Fruit fly (Drosophila melanogaster) Kc167 (cell line): ENCODE data around the gene CG2691.

Experiments
- Myc ChIP-seq: fragments of >200 bp; optimal IDR thresholded peaks from 2 replicates; lab custom pipeline; 2017; ENCODE audit warnings: missing external identifiers
- Sin3A ChIP-seq: fragments of >200 bp; optimal IDR thresholded peaks from 2 replicates; lab custom pipeline; 2018; ENCODE audit warnings: missing external identifiers
- h ChIP-seq: fragments of >200 bp; optimal IDR thresholded peaks from 3 replicates; lab custom pipeline; 2018; ENCODE audit warnings: missing external identifiers
- insv ChIP-seq: fragments of >200 bp; optimal IDR thresholded peaks from 3 replicates; lab custom pipeline; 2018; ENCODE audit warnings: missing external identifiers
- psq ChIP-seq: fragments of >200 bp; optimal IDR thresholded peaks from 2 replicates; lab custom pipeline; 2017; ENCODE audit warnings: missing external identifiers
- ttk ChIP-seq: sonication (Bioruptor generic); optimal IDR thresholded peaks from 2 replicates; lab custom pipeline; 2017; ENCODE audit warnings: missing external identifiers

Gene CG2691

DNA sequence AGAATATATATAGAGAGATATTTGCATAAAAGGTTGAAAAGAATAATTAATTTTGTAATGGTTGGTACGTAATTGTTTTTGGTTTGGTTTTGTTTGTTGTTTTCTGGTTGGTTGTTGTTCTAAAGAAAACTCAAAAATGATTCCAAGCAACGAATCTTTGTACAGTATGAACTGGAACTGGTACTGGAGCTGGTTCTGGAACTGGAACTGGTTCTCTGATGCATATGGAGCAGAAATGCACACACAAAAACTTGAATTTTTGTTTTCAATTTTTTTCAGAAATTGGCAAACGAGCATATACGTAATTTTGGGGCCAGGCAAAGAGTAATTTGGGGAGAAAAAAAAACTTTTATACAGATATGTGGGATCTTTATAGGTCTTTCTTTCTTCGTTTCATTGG is 26.5 kb downstream of the CG2691 start:
- TF ChIP-seq insv (lab: Kevin White, UChicago) (no peak), Sin3A (lab: Kevin White, UChicago) (no peak), ttk (no peak), Myc (lab: Kevin White, UChicago) (no peak)

DNA sequence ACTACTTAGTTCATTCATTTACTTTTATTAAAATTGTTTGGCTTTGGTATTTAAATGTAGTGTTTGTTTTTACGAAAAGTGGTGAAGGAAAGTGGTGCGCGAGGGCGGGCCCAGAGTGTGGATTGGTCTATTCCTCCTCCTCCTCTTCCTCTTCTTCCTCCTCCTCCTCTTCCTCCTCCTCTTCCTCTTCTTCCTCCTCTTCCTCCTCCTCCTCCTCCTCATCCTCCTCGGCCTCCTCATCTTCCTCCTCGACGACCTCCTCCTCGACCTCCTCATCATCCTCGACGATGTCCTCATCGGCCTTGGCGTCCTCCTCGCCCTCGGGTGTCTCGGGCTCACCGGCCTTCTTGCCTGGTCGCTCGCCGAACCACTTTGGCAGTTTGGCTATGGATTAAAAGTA is 30.5 kb downstream of the CG2691 start:
- TF ChIP-seq h (lab: Kevin White, UChicago), result no peak
- no peak for TF ChIP-seq Sin3A (lab: Kevin White, UChicago)
- no peak for TF ChIP-seq psq (lab: Kevin White, UChicago)
- TF ChIP-seq ttk, result no peak
- TF ChIP-seq insv (lab: Kevin White, UChicago), result no peak
- no peak for TF ChIP-seq Myc (lab: Kevin White, UChicago)

DNA sequence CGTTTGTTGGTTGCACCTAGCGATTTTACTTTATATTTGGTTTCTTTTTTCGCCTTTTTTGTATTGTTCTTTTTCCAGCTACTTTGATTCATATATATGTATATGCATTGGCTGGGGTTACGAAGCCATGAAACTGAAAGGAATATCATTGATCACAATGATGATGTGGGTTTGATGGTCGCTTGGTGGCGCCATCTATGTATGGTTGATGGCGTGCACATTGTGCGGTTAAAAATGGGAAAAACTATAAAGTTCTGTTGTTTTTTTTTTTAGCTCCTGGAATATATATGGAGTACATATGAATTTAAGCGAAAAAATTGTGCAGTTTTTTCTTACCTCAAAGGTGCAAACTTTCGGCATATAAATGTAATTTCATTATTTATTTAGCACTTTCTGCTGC is 37.3 kb downstream of the CG2691 start:
- TF ChIP-seq ttk (no peak), Sin3A (lab: Kevin White, UChicago) (no peak), insv (lab: Kevin White, UChicago) (no peak), psq (lab: Kevin White, UChicago) (no peak), Myc (lab: Kevin White, UChicago) (no peak), h (lab: Kevin White, UChicago) (no peak)

DNA sequence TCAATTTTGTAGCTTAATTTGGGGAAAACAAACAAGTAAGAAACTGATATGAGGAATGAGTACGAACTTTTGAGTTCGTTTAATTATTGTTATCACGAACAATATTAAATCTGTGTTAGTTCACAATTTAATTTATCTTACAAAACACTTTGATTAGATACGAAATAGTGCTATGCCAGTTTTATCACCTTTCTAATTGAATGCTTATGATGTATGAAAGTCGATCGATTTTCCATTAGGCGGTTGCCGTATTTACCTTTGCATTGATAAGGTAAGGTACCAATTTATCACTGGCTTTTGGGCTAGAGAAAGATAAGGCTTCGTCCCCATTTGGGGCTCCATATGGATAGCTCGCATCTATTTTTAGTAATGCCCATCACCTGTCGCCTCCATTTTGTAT is 44.9 kb downstream of the CG2691 start:
- TF ChIP-seq ttk (no peak), h (lab: Kevin White, UChicago) (no peak), Myc (lab: Kevin White, UChicago) (no peak), psq (lab: Kevin White, UChicago) (no peak), insv (lab: Kevin White, UChicago) (no peak), Sin3A (lab: Kevin White, UChicago) (no peak)

DNA sequence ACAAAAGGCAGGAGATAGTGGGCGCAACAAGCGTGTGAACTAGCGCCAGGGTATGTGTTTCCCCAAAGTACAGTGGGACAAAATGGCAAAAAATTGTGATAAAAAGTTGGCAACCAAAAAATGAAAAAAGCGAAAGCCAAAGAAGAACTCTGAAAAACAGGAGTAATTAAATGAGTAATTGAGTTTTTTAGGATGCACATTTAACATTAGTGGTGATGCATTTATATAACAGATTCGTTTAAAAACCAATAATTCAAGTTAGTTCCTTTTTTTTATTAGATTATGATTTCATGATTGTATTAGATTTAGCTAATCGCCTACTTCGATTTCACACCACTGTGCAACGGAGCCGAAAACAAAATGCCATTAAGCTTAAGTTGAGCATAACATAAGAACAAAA is 51.8 kb downstream of the CG2691 start:
- TF ChIP-seq h (lab: Kevin White, UChicago) (no peak), psq (lab: Kevin White, UChicago) (no peak), ttk (no peak), Sin3A (lab: Kevin White, UChicago) (no peak)

DNA sequence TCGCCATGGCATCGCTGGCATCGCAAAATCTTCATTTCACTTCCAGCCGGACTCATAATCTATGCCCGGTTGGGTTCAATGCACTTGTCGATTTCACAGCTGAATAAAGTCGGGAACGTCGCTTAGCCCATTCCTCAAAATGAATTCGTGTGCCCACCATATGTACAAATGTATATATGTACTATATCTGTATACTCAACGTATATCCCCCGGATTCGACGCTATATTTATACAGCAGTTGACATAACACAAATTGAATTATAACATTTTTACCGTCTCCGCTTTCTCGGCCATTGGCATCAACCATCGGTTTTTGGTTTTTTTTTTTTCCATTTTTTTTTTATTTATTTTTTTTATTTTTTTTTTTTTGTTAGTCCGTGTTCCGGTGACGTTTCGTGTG is 54.0 kb downstream of the CG2691 start:
- no peak for TF ChIP-seq Myc (lab: Kevin White, UChicago)
- TF ChIP-seq Sin3A (lab: Kevin White, UChicago), result no peak
- no peak for TF ChIP-seq insv (lab: Kevin White, UChicago)
- no peak for TF ChIP-seq h (lab: Kevin White, UChicago)
- TF ChIP-seq ttk, result no peak
